Worm (Caenorhabditis elegans): Measurements from ENCODE around the gene K02B2.6.

DNA sequence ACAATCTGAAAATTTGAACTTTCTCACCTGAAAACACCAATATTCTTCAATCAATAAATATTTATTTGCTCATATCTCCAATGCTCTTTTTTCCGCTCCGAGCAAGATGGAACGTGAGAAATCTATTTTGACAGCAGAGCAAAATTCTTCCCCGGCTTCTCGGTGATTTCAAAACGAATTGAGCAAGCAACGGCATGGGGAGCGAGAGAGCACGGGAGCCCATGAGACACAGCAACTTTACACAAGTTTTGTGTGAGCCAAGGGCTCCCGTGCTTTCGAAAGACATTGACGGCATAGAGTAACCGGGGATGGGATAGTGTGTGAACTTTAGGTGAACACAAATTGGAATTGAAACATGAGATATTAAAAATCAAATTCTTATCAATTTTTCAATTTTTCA lies 24.8 kb upstream of the K02B2.6 start:
- no peak for TF ChIP-seq ama-1 (optimal IDR thresholded peaks at IDR 0.05)
- no peak for TF ChIP-seq ama-1 (GFP tag; optimal IDR thresholded peaks at IDR 0.05)
- TF ChIP-seq nhr-90 (tag; optimal IDR thresholded peaks at IDR 0.05): no peak
- TF ChIP-seq B0261.1 (tag; optimal IDR thresholded peaks at IDR 0.05): no peak
- no peak for TF ChIP-seq dpl-1 (GFP tag; optimal IDR thresholded peaks at IDR 0.05)
- no peak for TF ChIP-seq let-607 (tag; optimal IDR thresholded peaks at IDR 0.05)
- no peak for TF ChIP-seq gei-17 (GFP tag; optimal IDR thresholded peaks at IDR 0.05)
- no peak for TF ChIP-seq hlh-26 (GFP tag; conservative IDR thresholded peaks at IDR 0.05)
- TF ChIP-seq mes-4 (tag; optimal IDR thresholded peaks at IDR 0.05): no peak
- TF ChIP-seq sdz-38 (tag; optimal IDR thresholded peaks at IDR 0.05): no peak
- TF ChIP-seq Y95B8A.8 (GFP tag; IDR thresholded peaks at IDR 0.05): no peak
- TF ChIP-seq hrde-1 (tag; optimal IDR thresholded peaks at IDR 0.05; ENCODE audit: borderline replicate concordance): no peak
- no peak for TF ChIP-seq ccch-3 (GFP tag; optimal IDR thresholded peaks at IDR 0.05)
- TF ChIP-seq ceh-27 (GFP tag; optimal IDR thresholded peaks at IDR 0.05): no peak
